Worm (Caenorhabditis elegans) whole organism, young adult: ENCODE results near the gene ZK430.5.

Source experiments
- B0019.2 ChIP-seq: fragments of 200-800 bp; sonication (Bioruptor generic); conservative IDR thresholded peaks from 2 replicates; pipeline ENCODE4 v1.3.6; 2022; ENCODE audit warnings: missing genetic modification reagents, missing genetic modification characterization, missing compliant biosample characterization
- B0035.1 ChIP-seq: sonication (generic microtip); optimal IDR thresholded peaks from 2 replicates; lab custom pipeline; 2016; ENCODE audit warnings: missing genetic modification characterization, mild to moderate bottlenecking, missing compliant biosample characterization, missing genotype, missing genetic modification reagents
- B0261.1 ChIP-seq: sonication (generic microtip); optimal IDR thresholded peaks from 2 replicates; lab custom pipeline; 2016; ENCODE audit warnings: mild to moderate bottlenecking, missing genetic modification characterization, moderate library complexity, missing compliant biosample characterization
- B0336.3 ChIP-seq: fragments of 200-800 bp; sonication (Bioruptor generic); IDR thresholded peaks from 2 replicates; pipeline ENCODE4 v1.3.6; 2022; ENCODE audit warnings: missing genetic modification characterization, missing compliant biosample characterization
- D2030.7 ChIP-seq: fragments of 200-800 bp; sonication (Bioruptor generic); IDR thresholded peaks from 2 replicates; pipeline ENCODE4 v1.3.6; 2022; ENCODE audit warnings: missing genetic modification reagents, missing genetic modification characterization, missing compliant biosample characterization
- F37B4.10 ChIP-seq: fragments of 200-800 bp; sonication (Bioruptor generic); IDR thresholded peaks from 2 replicates; pipeline ENCODE4 v1.3.6; 2022; ENCODE audit warnings: missing genetic modification characterization, missing compliant biosample characterization
- F39B2.1 ChIP-seq: fragments of 200-800 bp; sonication (Bioruptor generic); IDR thresholded peaks from 2 replicates; pipeline ENCODE4 v1.3.6; 2022; ENCODE audit warnings: missing genetic modification reagents, missing genetic modification characterization, missing compliant biosample characterization
- F52B5.7 ChIP-seq: sonication (generic microtip); optimal IDR thresholded peaks from 2 replicates; lab custom pipeline; 2016; ENCODE audit warnings: mild to moderate bottlenecking, missing genetic modification characterization, missing compliant biosample characterization
- F57C9.4 ChIP-seq: sonication (generic microtip); optimal IDR thresholded peaks from 2 replicates; lab custom pipeline; 2017; ENCODE audit warnings: mild to moderate bottlenecking, missing genetic modification characterization, missing compliant biosample characterization
- K12H6.12 ChIP-seq: fragments of 200-800 bp; sonication (Bioruptor generic); optimal IDR thresholded peaks from 2 replicates; lab custom pipeline; 2018; ENCODE audit warnings: mild to moderate bottlenecking, missing genetic modification characterization, missing compliant biosample characterization
- T26A5.8 ChIP-seq: sonication (generic microtip); optimal IDR thresholded peaks from 2 replicates; lab custom pipeline; 2016; ENCODE audit warnings: missing genetic modification characterization, missing compliant biosample characterization
- Y53G8AR.9 ChIP-seq: fragments of 200-800 bp; sonication (Bioruptor generic); conservative IDR thresholded peaks from 2 replicates; pipeline ENCODE4 v1.3.6; 2022; ENCODE audit warnings: missing genetic modification reagents, missing genetic modification characterization, missing compliant biosample characterization
- Y56A3A.18 ChIP-seq: fragments of 200-800 bp; sonication (Bioruptor generic); IDR thresholded peaks from 2 replicates; pipeline ENCODE4 v1.3.6; 2022; ENCODE audit warnings: missing genetic modification reagents, missing genetic modification characterization, missing compliant biosample characterization
- Y67H2A.10 ChIP-seq: fragments of 200-800 bp; sonication (Bioruptor generic); conservative IDR thresholded peaks from 2 replicates; pipeline ENCODE4 v1.3.6; 2022; ENCODE audit warnings: missing genetic modification reagents, missing genetic modification characterization, missing compliant biosample characterization
- Y79H2A.3 ChIP-seq: fragments of 200-800 bp; sonication (Bioruptor generic); conservative IDR thresholded peaks from 2 replicates; pipeline ENCODE4 v1.3.6; 2022; ENCODE audit warnings: missing genetic modification reagents, missing genetic modification characterization, missing compliant biosample characterization
- ZK185.1 ChIP-seq: sonication (generic microtip); optimal IDR thresholded peaks from 2 replicates; lab custom pipeline; 2016; ENCODE audit warnings: mild to moderate bottlenecking, missing genetic modification characterization, missing compliant biosample characterization; ENCODE audit not compliant: poor library complexity, severe bottlenecking
- akir-1 ChIP-seq: fragments of 200-800 bp; sonication (Bioruptor generic); optimal IDR thresholded peaks from 2 replicates; lab custom pipeline; 2018; ENCODE audit warnings: mild to moderate bottlenecking, missing genetic modification characterization, moderate library complexity, missing compliant biosample characterization
- aptf-2 ChIP-seq: fragments of 200-800 bp; sonication (Bioruptor generic); conservative IDR thresholded peaks from 2 replicates; pipeline ENCODE4 v1.3.6; 2022; ENCODE audit warnings: missing genetic modification reagents, missing genetic modification characterization, missing compliant biosample characterization
- aptf-3 ChIP-seq: fragments of 200-800 bp; sonication (Bioruptor generic); IDR thresholded peaks from 2 replicates; pipeline ENCODE4 v1.3.6; 2022; ENCODE audit warnings: missing genetic modification characterization, missing compliant biosample characterization
- athp-1 ChIP-seq: sonication (generic microtip); optimal IDR thresholded peaks from 2 replicates; lab custom pipeline; 2017; ENCODE audit warnings: mild to moderate bottlenecking, missing genetic modification characterization, missing compliant biosample characterization
- attf-3 ChIP-seq: fragments of 200-800 bp; sonication (Bioruptor generic); conservative IDR thresholded peaks from 2 replicates; pipeline ENCODE4 v1.3.6; 2022; ENCODE audit warnings: missing genetic modification reagents, missing genetic modification characterization, missing compliant biosample characterization
- ccch-3 ChIP-seq: fragments of 200-800 bp; sonication (Bioruptor generic); optimal IDR thresholded peaks from 2 replicates; lab custom pipeline; 2018; ENCODE audit warnings: mild to moderate bottlenecking, missing genetic modification characterization, missing compliant biosample characterization
- cebp-2 ChIP-seq: fragments of 200-800 bp; sonication (Bioruptor generic); IDR thresholded peaks from 2 replicates; pipeline ENCODE4 v1.3.6; 2022; ENCODE audit warnings: missing genetic modification characterization, missing compliant biosample characterization
- ceh-27 ChIP-seq: fragments of 200-800 bp; sonication (Bioruptor generic); optimal IDR thresholded peaks from 2 replicates; lab custom pipeline; 2018; ENCODE audit warnings: mild to moderate bottlenecking, missing genetic modification characterization, moderate library complexity, missing compliant biosample characterization
- ceh-79 ChIP-seq: sonication (generic microtip); optimal IDR thresholded peaks from 2 replicates; lab custom pipeline; 2017; ENCODE audit warnings: mild to moderate bottlenecking, missing genetic modification characterization, missing compliant biosample characterization
- ets-4 ChIP-seq: fragments of 200-800 bp; sonication (Bioruptor generic); optimal IDR thresholded peaks from 2 replicates; lab custom pipeline; 2018; ENCODE audit warnings: mild to moderate bottlenecking, missing genetic modification characterization, missing compliant biosample characterization
- hlh-26 ChIP-seq: fragments of 200-800 bp; sonication (Bioruptor generic); conservative IDR thresholded peaks from 2 replicates; pipeline ENCODE4 v1.3.6; 2022; ENCODE audit warnings: missing genetic modification reagents, missing genetic modification characterization, missing compliant biosample characterization
- hsf-1 ChIP-seq: fragments of 200-800 bp; sonication (Bioruptor generic); IDR thresholded peaks from 2 replicates; pipeline ENCODE4 v1.3.6; 2022; ENCODE audit warnings: missing genetic modification reagents, missing genetic modification characterization, missing compliant biosample characterization
- lir-1 ChIP-seq: fragments of 200-800 bp; sonication (Bioruptor generic); conservative IDR thresholded peaks from 2 replicates; pipeline ENCODE4 v1.3.6; 2022; ENCODE audit warnings: missing genetic modification reagents, missing genetic modification characterization, missing compliant biosample characterization
- madf-10 ChIP-seq: sonication (generic microtip); optimal IDR thresholded peaks from 2 replicates; lab custom pipeline; 2016; ENCODE audit warnings: mild to moderate bottlenecking, missing genetic modification characterization, missing compliant biosample characterization
- madf-3 ChIP-seq: fragments of 200-800 bp; sonication (Bioruptor generic); IDR thresholded peaks from 2 replicates; pipeline ENCODE4 v1.3.6; 2022; ENCODE audit warnings: missing genetic modification reagents, missing genetic modification characterization, missing compliant biosample characterization
- mcd-1 ChIP-seq: fragments of 200-800 bp; sonication (Bioruptor generic); IDR thresholded peaks from 2 replicates; pipeline ENCODE4 v1.3.6; 2022; ENCODE audit warnings: missing genetic modification reagents, missing genetic modification characterization, missing compliant biosample characterization
- mes-4 ChIP-seq: sonication (generic microtip); optimal IDR thresholded peaks from 2 replicates; lab custom pipeline; 2016; ENCODE audit warnings: missing genotype, missing genetic modification characterization, missing compliant biosample characterization
- nfya-2 ChIP-seq: fragments of 200-800 bp; sonication (Bioruptor generic); IDR thresholded peaks from 2 replicates; pipeline ENCODE4 v1.3.6; 2022; ENCODE audit warnings: missing genetic modification reagents, missing genetic modification characterization, missing compliant biosample characterization
- nhr-179 ChIP-seq: sonication (generic microtip); optimal IDR thresholded peaks from 2 replicates; lab custom pipeline; 2016; ENCODE audit warnings: mild to moderate bottlenecking, missing genetic modification characterization, missing compliant biosample characterization
- nhr-80 ChIP-seq: sonication (generic microtip); optimal IDR thresholded peaks from 2 replicates; lab custom pipeline; 2016; ENCODE audit warnings: missing genetic modification characterization, missing compliant biosample characterization
- pbrm-1 ChIP-seq: fragments of 200-800 bp; sonication (Bioruptor generic); IDR thresholded peaks from 2 replicates; pipeline ENCODE4 v1.3.6; 2022; ENCODE audit warnings: missing genetic modification reagents, missing genetic modification characterization, missing compliant biosample characterization
- repo-1 ChIP-seq: sonication (generic microtip); optimal IDR thresholded peaks from 2 replicates; lab custom pipeline; 2017; ENCODE audit warnings: mild to moderate bottlenecking, missing genetic modification characterization, missing compliant biosample characterization
- sea-2 ChIP-seq: fragments of 200-800 bp; sonication (Bioruptor generic); IDR thresholded peaks from 2 replicates; pipeline ENCODE4 v1.3.6; 2022; ENCODE audit warnings: missing genetic modification characterization, missing compliant biosample characterization
- snpc-1.1 ChIP-seq: sonication (generic microtip); optimal IDR thresholded peaks from 2 replicates; lab custom pipeline; 2017; ENCODE audit warnings: missing genetic modification characterization, mild to moderate bottlenecking, missing compliant biosample characterization, antibody characterized with exemption, moderate library complexity, missing genotype, missing genetic modification reagents; ENCODE audit not compliant: insufficient read depth
- snpc-4 ChIP-seq, 5 experiments: fragments of 150-350 bp in 1 of 5; sonication (generic microtip) in 4 of 5; optimal IDR thresholded peaks; 2 replicates each; lab custom pipeline; 2014 to 2018; ENCODE audit warnings: missing genetic modification characterization in 5 of 5, missing biosample characterization in 3 of 5, antibody characterized with exemption in 2 of 5, mild to moderate bottlenecking in 2 of 5, missing compliant biosample characterization in 2 of 5, missing genotype in 2 of 5, moderate library complexity in 2 of 5, missing genetic modification reagents in 1 of 5
- tbp1 ChIP-seq: fragments of 200-800 bp; sonication (Bioruptor generic); optimal IDR thresholded peaks from 2 replicates; lab custom pipeline; 2018; ENCODE audit warnings: mild to moderate bottlenecking, missing genetic modification characterization, missing compliant biosample characterization
- tbx-9 ChIP-seq: sonication (generic microtip); optimal IDR thresholded peaks from 2 replicates; lab custom pipeline; 2016; ENCODE audit warnings: borderline replicate concordance, missing genetic modification characterization, inconsistent platforms, missing compliant biosample characterization
- tlf-1 ChIP-seq: fragments of 200-800 bp; sonication (Bioruptor generic); optimal IDR thresholded peaks from 2 replicates; lab custom pipeline; 2018; ENCODE audit warnings: mild to moderate bottlenecking, missing genetic modification characterization, missing compliant biosample characterization
- unc-130 ChIP-seq: sonication (generic microtip); optimal IDR thresholded peaks from 2 replicates; lab custom pipeline; 2016; ENCODE audit warnings: missing genetic modification reagents, missing genetic modification characterization, missing compliant biosample characterization
- ztf-6 ChIP-seq: fragments of 200-800 bp; sonication (Bioruptor generic); IDR thresholded peaks from 2 replicates; pipeline ENCODE4 v1.3.6; 2022; ENCODE audit warnings: missing genetic modification reagents, missing genetic modification characterization, missing compliant biosample characterization

ZK430.5 gene

DNA sequence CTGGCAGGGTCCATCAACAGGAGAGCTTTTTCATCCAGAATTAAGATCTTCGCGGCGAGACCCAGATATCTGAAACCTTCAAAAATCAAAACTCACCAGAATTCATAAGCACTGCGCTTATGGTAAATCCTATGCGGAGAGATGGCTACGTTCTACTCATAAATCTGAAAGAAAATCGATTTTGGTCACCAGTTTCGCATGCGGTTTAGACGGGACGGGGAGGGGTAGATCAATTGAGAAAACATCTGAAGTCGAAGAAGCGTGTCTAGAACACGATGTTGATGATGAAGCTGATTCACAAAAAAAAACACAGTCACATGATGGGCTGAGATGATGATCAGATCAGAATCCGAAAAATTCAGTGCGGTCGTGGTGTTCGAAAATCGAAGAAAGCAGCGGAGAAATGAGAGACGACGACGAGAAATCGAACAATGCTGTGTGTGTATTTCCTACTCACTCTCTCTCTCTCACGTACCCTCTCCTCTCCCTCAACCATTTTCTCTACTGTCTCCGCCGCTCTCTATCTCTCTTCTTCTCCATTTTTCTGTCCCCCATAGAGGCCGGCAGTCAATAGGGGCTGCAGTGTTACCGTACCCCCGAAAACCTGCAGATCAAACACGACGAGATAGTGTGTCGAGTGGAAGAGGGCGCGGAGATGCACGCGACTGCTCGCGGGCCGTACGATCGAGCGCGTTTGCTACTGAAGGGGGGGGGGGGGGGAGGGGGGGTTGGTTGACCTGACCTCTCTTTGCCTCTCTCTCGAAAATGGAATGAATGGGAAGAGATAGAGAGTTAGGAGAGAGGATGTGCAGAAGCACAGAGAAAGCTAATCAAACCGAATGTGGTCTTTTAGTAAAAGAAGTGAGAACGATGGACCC, 28.9 kb upstream of the ZK430.5 start, which contains the start of gene ntl-2 (continued):
- TF ChIP-seq cebp-2 (GFP tag; lab: Robert Waterston, UW) (0 out of 2 replicates have a peak, but pooled peaks have one; percentile 40), madf-10 (tag; lab: Kevin White, UChicago) (peak; percentile 75), snpc-4 (GFP tag; optimal IDR thresholded peaks at IDR 0.05; lab: Kevin White, UChicago) (peak; percentile 34), snpc-4 (tag; optimal IDR thresholded peaks at IDR 0.05; lab: Kevin White, UChicago) (peak in 3 of 4 experiments; percentile 29 to 76 (median 69)), nfya-2 (0 out of 2 replicates have a peak, but pooled peaks have one; percentile 38), ztf-6 (GFP tag; lab: Robert Waterston, UW) (0 out of 2 replicates have a peak, but pooled peaks have one; percentile 34), ZK185.1 (tag; lab: Kevin White, UChicago) (peak; percentile 87), Y53G8AR.9 (GFP tag; lab: Robert Waterston, UW) (peak; percentile 88), tbp1 (peak; percentile 71), akir-1 (peak; percentile 85), B0261.1 (tag; lab: Kevin White, UChicago) (peak; percentile 33), T26A5.8 (tag; lab: Kevin White, UChicago) (no peak), tbx-9 (tag; lab: Kevin White, UChicago) (no peak), D2030.7 (GFP tag; lab: Robert Waterston, UW) (0 out of 2 replicates have a peak, but pooled peaks have one; percentile 10), Y67H2A.10 (GFP tag; lab: Robert Waterston, UW) (peak; percentile 74), F37B4.10 (no peak), K12H6.12 (tag; lab: Kevin White, UChicago) (peak; percentile 98), repo-1 (tag; lab: Kevin White, UChicago) (peak; percentile 88), Y56A3A.18 (GFP tag; lab: Robert Waterston, UW) (peak; percentile 86; the same call in 1 of the 2 replicates), F57C9.4 (tag; lab: Kevin White, UChicago) (peak; percentile 56), unc-130 (GFP tag; lab: Kevin White, UChicago) (no peak), lir-1 (GFP tag; lab: Robert Waterston, UW) (peak; percentile 74), mcd-1 (peak; percentile 97), mes-4 (tag; lab: Kevin White, UChicago) (no peak), pbrm-1 (peak; percentile 91), B0019.2 (GFP tag; lab: Robert Waterston, UW) (no peak), F39B2.1 (GFP tag; lab: Robert Waterston, UW) (no peak), F52B5.7 (tag; lab: Kevin White, UChicago) (peak; percentile 91), ceh-79 (tag; lab: Kevin White, UChicago) (peak; percentile 41), aptf-3 (GFP tag; lab: Robert Waterston, UW) (no peak), nhr-80 (peak; percentile 94), attf-3 (GFP tag; lab: Robert Waterston, UW) (no peak), nhr-179 (tag; lab: Kevin White, UChicago) (no peak), B0035.1 (tag; lab: Kevin White, UChicago) (no peak), sea-2 (no peak), aptf-2 (GFP tag; lab: Robert Waterston, UW) (no peak), snpc-1.1 (no peak), ceh-27 (GFP tag; lab: Kevin White, UChicago) (peak; percentile 100), B0336.3 (peak; percentile 99), ets-4 (GFP tag; lab: Kevin White, UChicago) (peak; percentile 86), ccch-3 (GFP tag; lab: Kevin White, UChicago) (no peak), hsf-1 (peak; percentile 63; the same call in 1 of the 2 replicates), Y79H2A.3 (GFP tag; lab: Robert Waterston, UW) (no peak), tlf-1 (GFP tag; lab: Kevin White, UChicago) (peak; percentile 87), madf-3 (GFP tag; lab: Robert Waterston, UW) (no peak), hlh-26 (GFP tag; lab: Robert Waterston, UW) (no peak), athp-1 (peak; percentile 95)
